Worm (Caenorhabditis elegans) whole organism, L1 larva: ENCODE data around the gene B0244.16.

Source experiments
- alr-1 ChIP-seq: fragments of 200-800 bp; sonication (Bioruptor generic); optimal IDR thresholded peaks from 2 replicates; lab custom pipeline; 2018; ENCODE audit warnings: borderline replicate concordance, mild to moderate bottlenecking, missing genetic modification characterization, missing compliant biosample characterization
- ama-1 ChIP-seq: fragments of 150-350 bp; optimal IDR thresholded peaks from 2 replicates; lab custom pipeline; 2014
- ceh-82 ChIP-seq, 3 experiments: fragments of 150-350 bp in 1 of 3; sonication (generic microtip) in 2 of 3; optimal IDR thresholded peaks; 2 replicates each; lab custom pipeline; 2014 to 2017; ENCODE audit warnings: missing biosample characterization in 3 of 3, missing genetic modification characterization in 3 of 3
- fkh-10 ChIP-seq: sonication (generic microtip); optimal IDR thresholded peaks from 2 replicates; lab custom pipeline; 2017; ENCODE audit warnings: missing biosample characterization, missing genetic modification reagents, missing genetic modification characterization
- fkh-4 ChIP-seq: sonication (generic microtip); optimal IDR thresholded peaks from 2 replicates; lab custom pipeline; 2016; ENCODE audit warnings: missing compliant biosample characterization, missing genetic modification characterization, borderline replicate concordance
- lir-3 ChIP-seq: sonication (generic microtip); optimal IDR thresholded peaks from 2 replicates; lab custom pipeline; 2016; ENCODE audit warnings: mild to moderate bottlenecking, missing genetic modification characterization, moderate library complexity, missing compliant biosample characterization; ENCODE audit not compliant: poor library complexity
- mep-1 ChIP-seq: fragments of 150-350 bp; optimal IDR thresholded peaks from 2 replicates; lab custom pipeline; 2014; ENCODE audit warnings: missing biosample characterization, missing genetic modification characterization
- nhr-237 ChIP-seq: fragments of 150-350 bp; optimal IDR thresholded peaks from 2 replicates; lab custom pipeline; 2014; ENCODE audit warnings: missing biosample characterization, missing genetic modification characterization
- rnt-1 ChIP-seq: sonication (generic microtip); optimal IDR thresholded peaks from 2 replicates; lab custom pipeline; 2016; ENCODE audit warnings: mild to moderate bottlenecking, missing genetic modification characterization, moderate library complexity, missing compliant biosample characterization
- sup-37 ChIP-seq: fragments of 200-800 bp; sonication (Bioruptor generic); optimal IDR thresholded peaks from 2 replicates; lab custom pipeline; 2018; ENCODE audit warnings: mild to moderate bottlenecking, missing genetic modification characterization, missing compliant biosample characterization

DNA sequence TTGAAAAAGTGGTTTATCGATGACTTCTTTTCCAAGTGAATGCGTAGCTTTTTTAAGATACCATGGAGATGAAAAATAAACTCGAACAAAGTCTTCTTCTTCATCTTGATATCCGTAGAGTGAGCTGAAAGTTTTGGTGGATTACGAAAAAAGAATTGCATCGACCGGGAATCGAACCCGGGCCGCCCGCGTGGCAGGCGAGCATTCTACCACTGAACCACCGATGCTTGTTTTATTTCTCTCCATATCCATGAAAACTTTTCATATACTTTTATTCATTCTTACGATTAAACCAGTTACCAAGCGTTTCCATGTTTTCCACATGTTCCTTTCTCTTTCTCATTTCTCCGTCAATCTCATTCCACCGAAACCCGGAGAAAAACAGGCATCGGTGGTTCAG is 41.3 kb downstream of the B0244.16 start:
- TF ChIP-seq fkh-4 = no peak
- TF ChIP-seq ama-1 (lab: Kevin White, UChicago) = no peak
- no peak for TF ChIP-seq lir-3 (tag; lab: Kevin White, UChicago)
- no peak for TF ChIP-seq alr-1
- TF ChIP-seq mep-1 = no peak
- no peak for TF ChIP-seq fkh-10 (GFP tag; lab: Kevin White, UChicago)
- TF ChIP-seq sup-37 (GFP tag; lab: Kevin White, UChicago) = no peak
- no peak for TF ChIP-seq nhr-237 (tag; lab: Kevin White, UChicago)
- no peak for TF ChIP-seq rnt-1 (tag; lab: Kevin White, UChicago)
- no peak for TF ChIP-seq ceh-82 (tag; optimal IDR thresholded peaks at IDR 0.05; lab: Kevin White, UChicago)
